Worm (Caenorhabditis elegans): Measurements from ENCODE around the gene C36B7.1.

DNA sequence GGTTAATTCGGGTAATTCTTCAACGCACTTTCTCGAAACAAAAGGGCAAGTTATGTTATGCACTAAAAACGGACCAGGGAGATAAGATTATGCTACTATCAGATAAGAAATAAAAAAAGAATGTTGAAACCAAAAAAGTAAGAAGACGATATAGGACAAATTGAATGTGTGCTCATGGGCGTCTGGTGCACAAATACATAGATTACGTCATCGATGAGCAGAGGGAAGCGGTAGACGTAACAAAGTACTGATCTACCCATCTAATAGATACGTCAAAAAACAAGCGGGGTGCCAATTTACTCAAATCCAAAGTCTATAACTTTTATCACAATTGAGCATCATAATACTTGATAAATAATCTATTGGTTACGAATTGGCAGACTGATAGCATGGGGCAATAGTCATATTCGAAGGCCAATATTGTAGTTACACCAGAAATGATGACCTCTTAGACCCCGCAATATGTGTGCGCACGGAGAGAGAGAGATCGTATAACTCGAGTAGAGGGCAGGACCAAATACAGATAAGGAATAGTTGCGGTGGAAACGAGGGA lies 39.4 kb downstream of the C36B7.1 start:
- no peak for TF ChIP-seq flt-1 (GFP tag; IDR thresholded peaks at IDR 0.05)
- TF ChIP-seq ztf-29 (GFP tag; IDR thresholded peaks at IDR 0.05) = no peak
- no peak for TF ChIP-seq cog-1 (tag; optimal IDR thresholded peaks at IDR 0.05)
- no peak for TF ChIP-seq klf-2 (GFP tag; conservative IDR thresholded peaks at IDR 0.05)
- no peak for TF ChIP-seq med-1 (GFP tag; optimal IDR thresholded peaks at IDR 0.05; ENCODE audit: insufficient read depth)
